Worm (Caenorhabditis elegans): Measurements from ENCODE around the gene srab-17.

ce11 chrV:9901119-9901518 lies 32.9 kb upstream of the srab-17 start:
- TF ChIP-seq unc-39 (tag; optimal IDR thresholded peaks at IDR 0.05) (no peak), zip-8 (tag; optimal IDR thresholded peaks at IDR 0.05) (no peak)
